Fruit fly (Drosophila melanogaster) whole organism, prepupa: ENCODE data around the gene GCC88.

Source experiments
- Blimp-1 ChIP-seq: fragments of 200-800 bp; sonication (Bioruptor generic); optimal IDR thresholded peaks from 3 replicates; lab custom pipeline; 2017; ENCODE audit warnings: missing biosample characterization, missing genetic modification characterization, mild to moderate bottlenecking, moderate library complexity, missing genetic modification reagents
- CG10631 ChIP-seq: fragments of 200-800 bp; sonication (Bioruptor generic); optimal IDR thresholded peaks from 2 replicates; lab custom pipeline; 2016; ENCODE audit warnings: missing biosample characterization, missing genetic modification characterization
- CG10669 ChIP-seq: fragments of 200-800 bp; sonication (Bioruptor generic); optimal IDR thresholded peaks from 3 replicates; lab custom pipeline; 2018; ENCODE audit warnings: missing biosample characterization, mild to moderate bottlenecking, missing genetic modification characterization, moderate library complexity
- CG11294 ChIP-seq: fragments of 200-800 bp; sonication (Bioruptor generic); IDR thresholded peaks from 2 replicates; pipeline ENCODE4 v1.3.6; 2022; ENCODE audit warnings: missing biosample characterization, missing genetic modification characterization
- CG11762 ChIP-seq: fragments of 200-800 bp; sonication (Bioruptor generic); optimal IDR thresholded peaks from 3 replicates; lab custom pipeline; 2016; ENCODE audit warnings: missing biosample characterization, missing genetic modification characterization; ENCODE audit not compliant: insufficient read depth
- CG11902 ChIP-seq: fragments of 200-800 bp; sonication (Bioruptor generic); optimal IDR thresholded peaks from 3 replicates; lab custom pipeline; 2016; ENCODE audit warnings: missing biosample characterization, missing genetic modification characterization
- CG15336 ChIP-seq: fragments of 200-800 bp; sonication (Bioruptor generic); IDR thresholded peaks from 2 replicates; pipeline ENCODE4 v1.3.6; 2022; ENCODE audit warnings: missing biosample characterization, missing genetic modification characterization
- CG1621 ChIP-seq: fragments of 200-800 bp; sonication (Bioruptor generic); optimal IDR thresholded peaks from 3 replicates; lab custom pipeline; 2018; ENCODE audit warnings: missing biosample characterization, mild to moderate bottlenecking, missing genetic modification characterization
- CG16779 ChIP-seq: fragments of 200-800 bp; sonication (Bioruptor generic); optimal IDR thresholded peaks from 3 replicates; lab custom pipeline; 2017; ENCODE audit warnings: missing biosample characterization, mild to moderate bottlenecking, missing genetic modification characterization
- CG3032 ChIP-seq: fragments of 200-800 bp; optimal IDR thresholded peaks from 2 replicates; lab custom pipeline; 2019; ENCODE audit warnings: missing biosample characterization, mild to moderate bottlenecking, missing genetic modification characterization, moderate library complexity
- CG31627 ChIP-seq: fragments of 200-800 bp; sonication (Bioruptor generic); optimal IDR thresholded peaks from 3 replicates; lab custom pipeline; 2016; ENCODE audit warnings: missing biosample characterization, missing genetic modification characterization
- CG34406 ChIP-seq: fragments of 200-800 bp; sonication (Bioruptor generic); optimal IDR thresholded peaks from 3 replicates; lab custom pipeline; 2016; ENCODE audit warnings: missing biosample characterization, missing genetic modification characterization
- CG3919 ChIP-seq: fragments of 200-800 bp; sonication (Bioruptor generic); optimal IDR thresholded peaks from 3 replicates; lab custom pipeline; 2016; ENCODE audit warnings: missing biosample characterization, missing genetic modification characterization
- CG4318 ChIP-seq: fragments of 200-800 bp; sonication (Bioruptor generic); optimal IDR thresholded peaks from 3 replicates; lab custom pipeline; 2017; ENCODE audit warnings: missing biosample characterization, mild to moderate bottlenecking, missing genetic modification characterization
- CG6163 ChIP-seq: fragments of 200-800 bp; sonication (Bioruptor generic); IDR thresholded peaks from 3 replicates; pipeline ENCODE4 v1.3.6; 2022; ENCODE audit warnings: missing biosample characterization, missing genetic modification characterization
- CG6792 ChIP-seq: fragments of 200-800 bp; sonication (Bioruptor generic); optimal IDR thresholded peaks from 3 replicates; lab custom pipeline; 2016; ENCODE audit warnings: missing biosample characterization, missing genetic modification characterization
- CG6854 ChIP-seq: fragments of 200-800 bp; sonication (Bioruptor generic); optimal IDR thresholded peaks from 2 replicates; lab custom pipeline; 2017; ENCODE audit warnings: missing biosample characterization, mild to moderate bottlenecking, missing genetic modification characterization
- CG7368 ChIP-seq: fragments of 200-800 bp; sonication (Bioruptor generic); optimal IDR thresholded peaks from 3 replicates; lab custom pipeline; 2016; ENCODE audit warnings: missing biosample characterization, missing genetic modification characterization
- CG8119 ChIP-seq: fragments of 200-800 bp; sonication (Bioruptor generic); IDR thresholded peaks from 3 replicates; pipeline ENCODE4 v1.3.6; 2022; ENCODE audit warnings: missing biosample characterization, missing genetic modification characterization
- CG8632 ChIP-seq: fragments of 200-800 bp; sonication (Bioruptor generic); optimal IDR thresholded peaks from 3 replicates; lab custom pipeline; 2016; ENCODE audit warnings: missing biosample characterization, missing genetic modification characterization
- CG9139 ChIP-seq: fragments of 200-800 bp; sonication (Bioruptor generic); optimal IDR thresholded peaks from 3 replicates; lab custom pipeline; 2017; ENCODE audit warnings: missing biosample characterization, mild to moderate bottlenecking, missing genetic modification characterization
- Eip75B ChIP-seq: fragments of 200-800 bp; sonication (Bioruptor generic); optimal IDR thresholded peaks from 3 replicates; lab custom pipeline; 2016; ENCODE audit warnings: missing biosample characterization, missing genetic modification characterization
- Eip78C ChIP-seq: fragments of 200-800 bp; sonication (Bioruptor generic); peaks from one replicate; lab custom pipeline; 2016; ENCODE audit warnings: missing biosample characterization, missing genetic modification characterization
- Eip93F ChIP-seq: fragments of 200-800 bp; sonication (Bioruptor generic); optimal IDR thresholded peaks from 2 replicates; lab custom pipeline; 2016; ENCODE audit warnings: missing biosample characterization, mild to moderate bottlenecking, missing genetic modification characterization
- Ets21C ChIP-seq: fragments of 200-800 bp; sonication (Bioruptor generic); optimal IDR thresholded peaks from 3 replicates; lab custom pipeline; 2016; ENCODE audit warnings: missing biosample characterization, missing genetic modification characterization
- Ets96B ChIP-seq: fragments of 200-800 bp; optimal IDR thresholded peaks from 2 replicates; lab custom pipeline; 2019; ENCODE audit warnings: missing biosample characterization, mild to moderate bottlenecking, missing genetic modification characterization, moderate library complexity
- Gug ChIP-seq: fragments of 200-800 bp; sonication (Bioruptor generic); IDR thresholded peaks from 2 replicates; pipeline ENCODE4 v1.3.6; 2022; ENCODE audit warnings: missing biosample characterization, missing genetic modification characterization
- Hr38 ChIP-seq: sonication (Bioruptor generic); optimal IDR thresholded peaks from 2 replicates; lab custom pipeline; 2016; ENCODE audit warnings: missing biosample characterization, missing genetic modification characterization
- Lpt ChIP-seq: fragments of 200-800 bp; sonication (Bioruptor generic); optimal IDR thresholded peaks from 3 replicates; lab custom pipeline; 2016; ENCODE audit warnings: missing biosample characterization, missing genetic modification characterization
- Met ChIP-seq: fragments of 200-800 bp; sonication (Bioruptor generic); optimal IDR thresholded peaks from 3 replicates; lab custom pipeline; 2016; ENCODE audit warnings: missing biosample characterization, missing genetic modification characterization
- Sox14 ChIP-seq: fragments of 200-800 bp; sonication (Bioruptor generic); optimal IDR thresholded peaks from 3 replicates; lab custom pipeline; 2016; ENCODE audit warnings: missing biosample characterization, missing genetic modification characterization
- Sox15 ChIP-seq: fragments of 200-800 bp; sonication (Bioruptor generic); optimal IDR thresholded peaks from 3 replicates; lab custom pipeline; 2016; ENCODE audit warnings: missing biosample characterization, missing genetic modification characterization
- achi ChIP-seq: fragments of 200-800 bp; sonication (Bioruptor generic); optimal IDR thresholded peaks from 3 replicates; lab custom pipeline; 2016; ENCODE audit warnings: missing biosample characterization, missing genetic modification characterization
- acj6 ChIP-seq: fragments of 200-800 bp; sonication (Bioruptor generic); optimal IDR thresholded peaks from 3 replicates; lab custom pipeline; 2016; ENCODE audit warnings: missing biosample characterization, missing genetic modification characterization
- cyc ChIP-seq: fragments of 200-800 bp; sonication (Bioruptor generic); optimal IDR thresholded peaks from 3 replicates; lab custom pipeline; 2016; ENCODE audit warnings: missing biosample characterization, missing genetic modification characterization
- dac ChIP-seq: fragments of 200-800 bp; sonication (Bioruptor generic); optimal IDR thresholded peaks from 2 replicates; lab custom pipeline; 2017; ENCODE audit warnings: missing biosample characterization, mild to moderate bottlenecking, missing genetic modification characterization
- dsx ChIP-seq: fragments of 200-800 bp; optimal IDR thresholded peaks from 3 replicates; lab custom pipeline; 2019; ENCODE audit warnings: missing biosample characterization, mild to moderate bottlenecking, missing genetic modification characterization, moderate library complexity; ENCODE audit not compliant: poor library complexity, severe bottlenecking
- eg ChIP-seq: fragments of 200-800 bp; sonication (Bioruptor generic); IDR thresholded peaks from 3 replicates; pipeline ENCODE4 v1.3.6; 2022; ENCODE audit warnings: missing biosample characterization, missing genetic modification characterization
- fd59A ChIP-seq: fragments of 200-800 bp; sonication (Bioruptor generic); optimal IDR thresholded peaks from 2 replicates; lab custom pipeline; 2017; ENCODE audit warnings: missing biosample characterization, mild to moderate bottlenecking, missing genetic modification characterization, missing genetic modification reagents
- fd85E ChIP-seq: fragments of 200-800 bp; sonication (Bioruptor generic); optimal IDR thresholded peaks from 3 replicates; lab custom pipeline; 2016; ENCODE audit warnings: missing biosample characterization, missing genetic modification characterization
- fkh ChIP-seq: fragments of 200-800 bp; sonication (Bioruptor generic); optimal IDR thresholded peaks from 3 replicates; lab custom pipeline; 2017; ENCODE audit warnings: missing biosample characterization, mild to moderate bottlenecking, missing genetic modification characterization, moderate library complexity
- net ChIP-seq: fragments of 200-800 bp; sonication (Bioruptor generic); optimal IDR thresholded peaks from 3 replicates; lab custom pipeline; 2016; ENCODE audit warnings: missing biosample characterization, missing genetic modification characterization
- salr ChIP-seq, 2 experiments: fragments of 200-800 bp; sonication (Bioruptor generic); optimal IDR thresholded peaks; 3 replicates each; lab custom pipeline; 2016 to 2018; ENCODE audit warnings: missing biosample characterization in 2 of 2, missing genetic modification characterization in 2 of 2, mild to moderate bottlenecking in 1 of 2
- spab ChIP-seq: fragments of 200-800 bp; sonication (Bioruptor generic); optimal IDR thresholded peaks from 2 replicates; lab custom pipeline; 2017; ENCODE audit warnings: missing biosample characterization, mild to moderate bottlenecking, missing genetic modification characterization, missing genetic modification reagents
- topi ChIP-seq: fragments of 200-800 bp; sonication (Bioruptor generic); optimal IDR thresholded peaks from 3 replicates; lab custom pipeline; 2016; ENCODE audit warnings: missing biosample characterization, missing genetic modification characterization

The GCC88 gene

DNA sequence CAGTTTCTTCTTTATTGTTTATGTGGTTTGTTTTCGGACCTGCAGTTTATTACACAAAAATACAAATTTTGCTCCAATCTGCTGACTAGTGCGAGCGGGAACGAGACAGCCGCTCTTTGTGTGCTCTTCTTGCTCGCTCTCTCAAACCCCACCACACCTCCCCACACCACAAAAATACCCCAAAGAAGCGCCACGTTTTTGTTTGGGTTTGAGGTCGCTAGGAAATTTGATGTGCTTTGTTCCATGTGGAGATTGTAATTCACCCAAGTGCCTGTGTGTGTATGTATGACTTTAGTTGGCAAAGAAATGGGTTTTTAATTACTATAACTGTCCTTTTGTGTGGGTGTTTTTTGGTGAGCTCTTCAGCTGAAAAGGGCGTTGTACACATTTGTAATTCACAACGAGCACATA, 32.3 kb downstream of the GCC88 start (continued):
- TF ChIP-seq salr (GFP tag; optimal IDR thresholded peaks at IDR 0.05; lab: Kevin White, UChicago) (no peak), cyc (GFP tag; lab: Kevin White, UChicago) (no peak), CG10669 (no peak), CG8119 (GFP tag; lab: Robert Waterston, UW) (no peak), Gug (GFP tag; lab: Robert Waterston, UW) (no peak), Lpt (GFP tag; lab: Kevin White, UChicago) (peak; percentile 56), Ets96B (tag; lab: Kevin White, UChicago) (no peak), CG31627 (GFP tag; lab: Kevin White, UChicago) (no peak), fd85E (no peak), Ets21C (GFP tag; lab: Kevin White, UChicago) (no peak), CG34406 (GFP tag; lab: Kevin White, UChicago) (no peak), CG6792 (GFP tag; lab: Kevin White, UChicago) (no peak)

DNA sequence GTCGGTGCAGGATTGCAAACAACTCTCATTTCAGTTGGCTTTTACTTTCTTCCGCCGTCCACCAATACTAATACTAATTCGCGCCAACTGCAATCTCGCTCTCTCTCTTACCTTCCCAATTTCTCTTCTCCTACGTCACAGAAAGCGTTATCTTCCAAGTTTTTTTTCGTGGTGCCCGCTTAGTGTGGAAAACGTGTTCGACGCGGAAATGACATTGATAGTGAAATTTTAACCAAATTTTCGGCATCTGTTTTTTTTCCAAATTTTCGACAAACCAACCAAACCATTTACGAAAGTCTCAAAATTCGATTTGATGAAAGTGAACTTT, 33.0 kb downstream of the GCC88 start, which contains the start of gene cu:
TSS of gene cu (plus strand) at position 204 of the 328 bp plus-strand sequence.
- no peak for TF ChIP-seq salr (GFP tag; optimal IDR thresholded peaks at IDR 0.05; lab: Kevin White, UChicago)
- TF ChIP-seq Met, result no peak
- no peak for TF ChIP-seq CG11762
- no peak for TF ChIP-seq eg (GFP tag; lab: Robert Waterston, UW)
- no peak for TF ChIP-seq Ets96B (tag; lab: Kevin White, UChicago)
- no peak for TF ChIP-seq CG16779
- TF ChIP-seq Ets21C (GFP tag; lab: Kevin White, UChicago), result no peak
- no peak for TF ChIP-seq fkh (GFP tag; lab: Kevin White, UChicago)
- no peak for TF ChIP-seq achi (GFP tag; lab: Kevin White, UChicago)
- TF ChIP-seq dsx (GFP tag; lab: Kevin White, UChicago), result no peak
- no peak for TF ChIP-seq CG6854 (GFP tag; lab: Kevin White, UChicago)
- no peak for TF ChIP-seq CG6163 (GFP tag; lab: Robert Waterston, UW)
- no peak for TF ChIP-seq CG7368 (GFP tag; lab: Kevin White, UChicago)
- no peak for TF ChIP-seq Sox15
- no peak for TF ChIP-seq fd59A (GFP tag; lab: Kevin White, UChicago)

DNA sequence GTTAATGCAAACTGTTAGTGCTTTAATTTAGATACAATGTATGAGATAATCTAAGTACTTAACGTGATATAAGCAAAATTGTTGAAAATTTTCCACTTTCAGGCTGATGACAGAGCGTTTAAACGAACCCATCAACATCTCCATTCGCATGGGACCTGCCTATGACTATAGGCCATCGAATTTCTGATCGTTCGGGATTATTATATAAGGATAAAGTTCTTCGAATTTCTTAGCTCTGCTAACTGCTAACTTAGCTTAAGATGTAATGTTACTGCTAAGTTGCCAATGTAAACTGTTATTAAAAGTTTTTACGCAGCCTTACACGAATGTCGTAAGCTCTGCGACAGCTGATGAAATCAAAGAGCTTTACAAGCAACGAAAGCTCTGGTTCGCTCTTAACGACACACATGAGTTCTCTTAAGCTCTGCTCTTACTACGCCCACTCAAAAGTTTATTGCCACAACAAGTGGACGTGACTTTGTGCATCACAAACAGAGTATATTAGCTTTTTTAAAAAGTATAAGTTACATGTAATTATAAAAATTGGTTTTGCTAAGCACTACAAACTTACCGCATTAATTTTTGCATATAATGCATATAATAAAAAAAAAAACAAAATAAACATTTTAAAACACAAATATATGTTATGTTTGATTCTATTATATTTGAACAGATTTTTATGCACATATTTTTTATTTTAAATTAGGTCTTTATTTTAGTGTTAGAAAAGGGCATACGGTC, 33.6 kb downstream of the GCC88 start:
- TF ChIP-seq CG9139 (GFP tag; lab: Kevin White, UChicago) (peak; percentile 99), Eip78C (GFP tag; lab: Kevin White, UChicago) (peak; percentile 100), Hr38 (GFP tag; lab: Kevin White, UChicago) (no peak), CG15336 (GFP tag; lab: Robert Waterston, UW) (peak; percentile 99), dac (GFP tag; lab: Kevin White, UChicago) (peak; percentile 97), CG16779 (peak; percentile 97), acj6 (GFP tag; lab: Kevin White, UChicago) (peak; percentile 97), Ets21C (GFP tag; lab: Kevin White, UChicago) (peak; percentile 86), net (GFP tag; lab: Kevin White, UChicago) (peak; percentile 96), Sox14 (GFP tag; lab: Kevin White, UChicago) (peak; percentile 96), CG8119 (GFP tag; lab: Robert Waterston, UW) (peak; percentile 100), achi (GFP tag; lab: Kevin White, UChicago) (peak; percentile 99), topi (GFP tag; lab: Kevin White, UChicago) (peak; percentile 99), CG8632 (GFP tag; lab: Kevin White, UChicago) (peak; percentile 99), CG10631 (GFP tag; lab: Kevin White, UChicago) (peak; percentile 99), CG7368 (GFP tag; lab: Kevin White, UChicago) (peak; percentile 93), CG11762 (peak; percentile 95), Blimp-1 (GFP tag; lab: Kevin White, UChicago) (peak; percentile 100), Sox15 (peak; percentile 95), Ets96B (tag; lab: Kevin White, UChicago) (peak; percentile 92), CG1621 (peak; percentile 89), CG3032 (peak; percentile 95), dsx (GFP tag; lab: Kevin White, UChicago) (peak; percentile 90), Eip93F (GFP tag; lab: Kevin White, UChicago) (peak; percentile 85), CG11294 (GFP tag; lab: Robert Waterston, UW) (peak; percentile 98), CG11902 (GFP tag; lab: Kevin White, UChicago) (peak; percentile 96), CG6163 (GFP tag; lab: Robert Waterston, UW) (peak; percentile 97), spab (GFP tag; lab: Kevin White, UChicago) (peak; percentile 98), Lpt (GFP tag; lab: Kevin White, UChicago) (peak; percentile 98), Eip75B (peak; percentile 97), CG34406 (GFP tag; lab: Kevin White, UChicago) (peak; percentile 99), CG3919 (GFP tag; lab: Kevin White, UChicago) (peak; percentile 97), CG4318 (GFP tag; lab: Kevin White, UChicago) (peak; percentile 100)
